Worm (Caenorhabditis elegans) whole organism, late embryonic: ENCODE data around the gene F08G12.1.

Experiments used
- C08G9.2 ChIP-seq: sonication (generic microtip); optimal IDR thresholded peaks from 2 replicates; lab custom pipeline; 2016; ENCODE audit warnings: mild to moderate bottlenecking, missing genetic modification characterization, moderate library complexity, missing compliant biosample characterization
- ceh-14 ChIP-seq: sonication (generic microtip); optimal IDR thresholded peaks from 2 replicates; lab custom pipeline; 2016; ENCODE audit warnings: missing genotype, missing genetic modification characterization, missing compliant biosample characterization
- ceh-2 ChIP-seq: sonication (generic microtip); optimal IDR thresholded peaks from 2 replicates; lab custom pipeline; 2016; ENCODE audit warnings: missing genotype, missing genetic modification characterization, missing compliant biosample characterization
- ceh-24 ChIP-seq: sonication (generic microtip); optimal IDR thresholded peaks from 2 replicates; lab custom pipeline; 2016; ENCODE audit warnings: mild to moderate bottlenecking, missing genetic modification characterization, missing compliant biosample characterization
- elt-4 ChIP-seq: sonication (generic microtip); optimal IDR thresholded peaks from 2 replicates; lab custom pipeline; 2016; ENCODE audit warnings: missing genetic modification characterization, missing compliant biosample characterization
- hlh-15 ChIP-seq: sonication (generic microtip); optimal IDR thresholded peaks from 2 replicates; lab custom pipeline; 2016; ENCODE audit warnings: missing genetic modification characterization, missing compliant biosample characterization
- hlh-6 ChIP-seq: sonication (generic microtip); optimal IDR thresholded peaks from 2 replicates; lab custom pipeline; 2016; ENCODE audit warnings: missing genotype, missing genetic modification characterization, missing compliant biosample characterization
- nfya-1 ChIP-seq: sonication (generic microtip); optimal IDR thresholded peaks from 2 replicates; lab custom pipeline; 2017; ENCODE audit warnings: missing genetic modification characterization, mild to moderate bottlenecking, missing compliant biosample characterization, antibody characterized with exemption, moderate library complexity
- ztf-16 ChIP-seq: sonication (generic microtip); optimal IDR thresholded peaks from 2 replicates; lab custom pipeline; 2017; ENCODE audit warnings: missing genetic modification characterization, missing compliant biosample characterization

DNA sequence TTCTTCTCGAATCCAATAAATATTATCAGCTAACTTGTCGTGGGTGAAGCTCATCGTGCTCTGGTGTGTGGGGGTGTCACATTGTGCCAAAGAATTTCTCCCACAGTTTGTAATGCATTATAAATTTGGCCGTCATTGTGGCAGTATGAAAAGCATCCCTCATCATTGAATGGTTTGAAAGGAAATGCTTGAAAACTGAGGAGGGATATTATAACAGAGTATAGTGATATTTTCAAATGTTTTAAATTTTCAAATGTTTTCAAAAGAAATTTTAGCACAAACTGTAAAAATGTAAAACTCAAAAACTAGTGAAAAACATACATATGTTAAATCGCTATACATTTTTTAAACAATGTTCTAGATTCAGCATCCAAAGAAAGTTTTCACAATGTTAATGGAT is 36.7 kb downstream of the F08G12.1 start, which contains the start of gene C03A3.3:
- no peak for TF ChIP-seq hlh-15 (tag; lab: Kevin White, UChicago)
- no peak for TF ChIP-seq ceh-14 (tag; lab: Kevin White, UChicago)
- TF ChIP-seq hlh-6 (tag; lab: Kevin White, UChicago) = no peak
- no peak for TF ChIP-seq C08G9.2 (tag; lab: Kevin White, UChicago)
- TF ChIP-seq elt-4 (tag; lab: Kevin White, UChicago) = no peak
- no peak for TF ChIP-seq ceh-24
- TF ChIP-seq ztf-16 (tag; lab: Kevin White, UChicago) = no peak
- no peak for TF ChIP-seq ceh-2 (tag; lab: Kevin White, UChicago)
- no peak for TF ChIP-seq nfya-1 (tag; lab: Kevin White, UChicago)
